Worm (Caenorhabditis elegans) whole organism, late embryonic: ENCODE data around the gene abu-14.

Source experiments
- ceh-30 ChIP-seq: fragments of 150-350 bp; optimal IDR thresholded peaks from 2 replicates; lab custom pipeline; 2014; ENCODE audit warnings: missing biosample characterization, missing genetic modification characterization
- elt-2 ChIP-seq: sonication (generic microtip); optimal IDR thresholded peaks from 2 replicates; lab custom pipeline; 2016; ENCODE audit warnings: missing genetic modification reagents, missing genetic modification characterization, missing compliant biosample characterization
- fkh-6 ChIP-seq: sonication (generic microtip); optimal IDR thresholded peaks from 2 replicates; lab custom pipeline; 2016; ENCODE audit warnings: missing genetic modification characterization, missing compliant biosample characterization
- hlh-8 ChIP-seq: sonication (generic microtip); optimal IDR thresholded peaks from 2 replicates; lab custom pipeline; 2016; ENCODE audit warnings: missing genotype, missing genetic modification characterization, missing compliant biosample characterization
- npax-4 ChIP-seq: sonication (generic microtip); optimal IDR thresholded peaks from 2 replicates; lab custom pipeline; 2016; ENCODE audit warnings: missing genetic modification characterization, missing compliant biosample characterization
- pqm-1 ChIP-seq: sonication (generic microtip); optimal IDR thresholded peaks from 2 replicates; lab custom pipeline; 2016; ENCODE audit warnings: missing genetic modification characterization, missing compliant biosample characterization
- sdc-2 ChIP-seq: sonication (generic microtip); optimal IDR thresholded peaks from 2 replicates; lab custom pipeline; 2016; ENCODE audit warnings: missing genotype, missing genetic modification characterization, missing compliant biosample characterization

DNA sequence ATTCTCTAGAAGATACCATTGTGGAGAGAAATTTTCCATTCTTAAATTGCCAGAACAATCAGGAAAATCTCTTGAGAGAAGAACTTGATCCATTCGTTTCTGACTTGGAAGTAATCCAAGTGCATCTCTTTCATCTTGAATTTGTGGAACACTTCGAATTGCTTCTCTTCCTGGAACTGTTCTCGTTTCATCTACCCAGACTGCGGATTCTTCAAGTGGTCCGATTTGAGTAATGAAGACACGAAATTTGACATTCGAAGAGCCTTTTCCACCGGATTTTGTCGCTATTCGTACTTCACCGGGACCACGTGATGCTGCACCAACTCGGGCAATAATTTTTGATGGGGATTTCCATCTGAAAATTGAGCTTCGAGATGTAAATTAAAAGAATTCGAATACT, 50.5 kb downstream of the abu-14 start:
- TF ChIP-seq elt-2 (tag; lab: Kevin White, UChicago) (no peak), sdc-2 (tag; lab: Kevin White, UChicago) (no peak), pqm-1 (no peak), fkh-6 (no peak), ceh-30 (tag; lab: Kevin White, UChicago) (no peak), npax-4 (tag; lab: Kevin White, UChicago) (no peak), hlh-8 (tag; lab: Kevin White, UChicago) (no peak)
